Fruit fly (Drosophila melanogaster): ENCODE data around the gene kat80.
A peak's percentile ranks its signal among the peaks of the same experiment; 100 is the strongest.

kat80 gene

DNA sequence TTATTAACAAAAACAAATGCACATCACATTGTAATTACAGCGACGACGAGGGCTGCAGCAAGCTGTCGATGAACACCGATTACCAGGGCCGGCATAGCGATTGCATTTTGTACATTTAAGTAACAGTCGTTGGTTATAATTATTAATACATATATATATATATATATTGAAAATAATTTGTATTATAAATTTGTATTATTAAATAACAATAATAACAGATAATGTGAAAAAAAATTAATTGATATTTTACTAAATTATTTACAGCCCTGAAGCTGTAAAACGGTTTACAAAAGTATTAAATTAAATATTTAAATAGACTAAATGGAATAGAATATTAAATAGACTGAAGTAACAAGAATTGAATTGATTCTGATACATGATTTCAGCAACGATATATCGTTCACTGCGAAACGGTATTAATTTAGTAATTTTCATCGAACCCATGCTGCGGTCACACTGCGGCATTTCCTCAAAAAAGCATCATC lies at the start of gene kat80, which contains the start of gene Prosalpha4:
Gene kat80 (minus strand): TSS at position 327 of the 485 bp plus-strand sequence.
Gene Prosalpha4 (plus strand): TSS at position 417 of the 485 bp plus-strand sequence.
- TF ChIP-seq CG11617 (GFP tag; optimal IDR thresholded peaks at IDR 0.05): peak; percentile 68
- no peak for TF ChIP-seq bab1 (GFP tag; optimal IDR thresholded peaks at IDR 0.05)
- TF ChIP-seq pad (GFP tag; optimal IDR thresholded peaks at IDR 0.05): peak; percentile 22
- peak; percentile 26 for TF ChIP-seq CG1620 (GFP tag; optimal IDR thresholded peaks at IDR 0.05)
- no peak for TF ChIP-seq Hr96 (GFP tag; optimal IDR thresholded peaks at IDR 0.05)
- TF ChIP-seq CG14711 (tag; optimal IDR thresholded peaks at IDR 0.05): peak; percentile 72
- TF ChIP-seq Clk (GFP tag; optimal IDR thresholded peaks at IDR 0.05): no peak
- no peak for TF ChIP-seq CG33017 (tag; optimal IDR thresholded peaks at IDR 0.05)
- peak; percentile 49 for TF ChIP-seq toe (GFP tag; optimal IDR thresholded peaks at IDR 0.05)
- no peak for TF ChIP-seq Crg-1 (GFP tag; optimal IDR thresholded peaks at IDR 0.05)
- TF ChIP-seq tj (GFP tag; optimal IDR thresholded peaks at IDR 0.05): peak; percentile 41
- no peak for TF ChIP-seq CG5204 (GFP tag; optimal IDR thresholded peaks at IDR 0.05)
- TF ChIP-seq Mnt (GFP tag; optimal IDR thresholded peaks at IDR 0.05): peak; percentile 32
- TF ChIP-seq cic (GFP tag; optimal IDR thresholded peaks at IDR 0.05): no peak
- TF ChIP-seq CG7045 (GFP tag; optimal IDR thresholded peaks at IDR 0.05): no peak
- TF ChIP-seq ovo (GFP tag; optimal IDR thresholded peaks at IDR 0.05): peak; percentile 20
- TF ChIP-seq CG12768 (GFP tag; optimal IDR thresholded peaks at IDR 0.05): no peak
- no peak for TF ChIP-seq cnc (optimal IDR thresholded peaks at IDR 0.05)
- peak; percentile 68 for TF ChIP-seq CG7101 (tag; optimal IDR thresholded peaks at IDR 0.05)
- no peak for TF ChIP-seq kay (GFP tag; ENCODE audit: borderline replicate concordance)

DNA sequence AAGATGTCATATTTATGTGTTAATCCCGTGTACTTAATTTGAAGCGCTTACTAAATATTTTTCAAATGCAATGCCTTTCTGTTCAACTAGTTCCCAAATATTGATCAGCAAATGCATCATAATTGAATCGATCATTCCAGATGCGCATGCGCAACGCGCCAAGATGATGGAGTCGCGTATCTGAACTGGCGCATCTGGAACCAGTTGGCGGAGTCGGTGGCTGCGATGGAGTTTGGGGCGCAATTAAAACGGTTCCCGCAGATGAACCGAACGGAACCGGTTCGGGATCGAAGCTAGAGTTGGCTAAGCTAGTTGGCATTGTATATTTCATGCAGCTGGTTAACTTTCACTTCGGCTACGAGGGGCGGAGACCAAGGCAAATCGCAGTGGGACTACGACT lies 49.5 kb upstream of the kat80 start, which contains the start of gene CalpC:
Gene CalpC (plus strand): TSS at position 292 of the 400 bp plus-strand sequence.
- TF ChIP-seq bab1 (GFP tag; optimal IDR thresholded peaks at IDR 0.05) (no peak), cnc (optimal IDR thresholded peaks at IDR 0.05) (no peak), CG7101 (tag; optimal IDR thresholded peaks at IDR 0.05) (no peak), cic (GFP tag; optimal IDR thresholded peaks at IDR 0.05) (no peak), Crg-1 (GFP tag; optimal IDR thresholded peaks at IDR 0.05) (no peak), kay (GFP tag; ENCODE audit: borderline replicate concordance) (no peak), CG5204 (GFP tag; optimal IDR thresholded peaks at IDR 0.05) (no peak), Clk (GFP tag; optimal IDR thresholded peaks at IDR 0.05) (no peak), CG11617 (GFP tag; optimal IDR thresholded peaks at IDR 0.05) (no peak)

DNA sequence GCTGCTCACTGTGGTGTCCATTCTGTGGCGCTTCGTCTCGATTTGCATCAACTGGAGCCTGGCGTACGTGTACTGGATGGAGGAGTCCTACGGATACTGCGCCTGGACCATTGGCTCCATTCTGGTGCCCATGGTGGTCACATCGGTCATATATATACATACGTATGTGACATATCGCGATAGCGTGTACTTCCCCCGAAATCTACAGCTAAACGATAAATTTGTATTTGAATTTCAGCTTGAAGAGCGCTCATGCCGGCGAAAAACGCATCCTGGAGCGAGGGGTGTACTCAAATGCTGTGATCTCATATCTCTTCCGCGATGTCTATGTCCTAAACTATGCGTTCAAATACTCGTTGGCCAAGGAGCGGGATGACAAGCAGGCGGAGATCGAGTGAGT lies 47.6 kb upstream of the kat80 start:
- TF ChIP-seq CG12768 (GFP tag; optimal IDR thresholded peaks at IDR 0.05): no peak
- TF ChIP-seq Mnt (GFP tag; optimal IDR thresholded peaks at IDR 0.05): no peak
- no peak for TF ChIP-seq CG33017 (tag; optimal IDR thresholded peaks at IDR 0.05)
- no peak for TF ChIP-seq pad (GFP tag; optimal IDR thresholded peaks at IDR 0.05)
- TF ChIP-seq kay (GFP tag; ENCODE audit: borderline replicate concordance): no peak
- TF ChIP-seq CG7101 (tag; optimal IDR thresholded peaks at IDR 0.05): no peak
- TF ChIP-seq ovo (GFP tag; optimal IDR thresholded peaks at IDR 0.05): no peak
- TF ChIP-seq cic (GFP tag; optimal IDR thresholded peaks at IDR 0.05): no peak
- no peak for TF ChIP-seq CG11617 (GFP tag; optimal IDR thresholded peaks at IDR 0.05)
- TF ChIP-seq bab1 (GFP tag; optimal IDR thresholded peaks at IDR 0.05): no peak
- no peak for TF ChIP-seq CG14711 (tag; optimal IDR thresholded peaks at IDR 0.05)

DNA sequence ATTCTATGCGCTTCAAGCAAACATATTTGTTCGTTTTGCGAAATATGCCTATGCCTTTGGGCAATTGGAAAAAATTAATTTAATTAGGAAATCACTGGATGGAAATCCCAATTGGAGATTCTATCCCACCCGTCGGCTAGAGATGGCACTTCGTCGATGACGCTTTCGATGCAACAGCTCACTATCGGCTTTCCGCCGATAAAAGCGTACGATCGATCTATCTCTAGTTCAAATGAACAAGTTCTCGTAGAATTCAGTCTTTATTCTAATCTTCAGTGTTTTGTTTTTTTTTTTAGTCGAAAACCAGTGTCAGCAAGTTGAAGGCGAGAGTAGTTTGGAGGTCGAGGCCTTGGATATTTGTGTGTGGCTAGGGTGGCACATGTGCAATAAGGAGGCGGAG lies 47.1 kb upstream of the kat80 start, which contains the start of the genes CG9917 and CG32579:
Gene CG9917 (minus strand): TSS at position 169 of the 400 bp plus-strand sequence.
Gene CG32579 (plus strand): TSS at position 224 of the 400 bp plus-strand sequence.
- TF ChIP-seq bab1 (GFP tag; optimal IDR thresholded peaks at IDR 0.05): peak; percentile 50
- TF ChIP-seq Mnt (GFP tag; optimal IDR thresholded peaks at IDR 0.05): peak; percentile 54
- no peak for TF ChIP-seq CG7045 (GFP tag; optimal IDR thresholded peaks at IDR 0.05)
- no peak for TF ChIP-seq cic (GFP tag; optimal IDR thresholded peaks at IDR 0.05)
- no peak for TF ChIP-seq kay (GFP tag; ENCODE audit: borderline replicate concordance)
- TF ChIP-seq CG1620 (GFP tag; optimal IDR thresholded peaks at IDR 0.05): no peak
- TF ChIP-seq Clk (GFP tag; optimal IDR thresholded peaks at IDR 0.05): no peak
- TF ChIP-seq CG5204 (GFP tag; optimal IDR thresholded peaks at IDR 0.05): no peak
- no peak for TF ChIP-seq Hr96 (GFP tag; optimal IDR thresholded peaks at IDR 0.05)
- peak; percentile 19 for TF ChIP-seq CG7101 (tag; optimal IDR thresholded peaks at IDR 0.05)
- TF ChIP-seq pad (GFP tag; optimal IDR thresholded peaks at IDR 0.05): no peak
- TF ChIP-seq Crg-1 (GFP tag; optimal IDR thresholded peaks at IDR 0.05): no peak
- no peak for TF ChIP-seq CG33017 (tag; optimal IDR thresholded peaks at IDR 0.05)
- TF ChIP-seq CG12768 (GFP tag; optimal IDR thresholded peaks at IDR 0.05): no peak
- peak; percentile 19 for TF ChIP-seq tj (GFP tag; optimal IDR thresholded peaks at IDR 0.05)
- peak; percentile 17 for TF ChIP-seq CG14711 (tag; optimal IDR thresholded peaks at IDR 0.05)

DNA sequence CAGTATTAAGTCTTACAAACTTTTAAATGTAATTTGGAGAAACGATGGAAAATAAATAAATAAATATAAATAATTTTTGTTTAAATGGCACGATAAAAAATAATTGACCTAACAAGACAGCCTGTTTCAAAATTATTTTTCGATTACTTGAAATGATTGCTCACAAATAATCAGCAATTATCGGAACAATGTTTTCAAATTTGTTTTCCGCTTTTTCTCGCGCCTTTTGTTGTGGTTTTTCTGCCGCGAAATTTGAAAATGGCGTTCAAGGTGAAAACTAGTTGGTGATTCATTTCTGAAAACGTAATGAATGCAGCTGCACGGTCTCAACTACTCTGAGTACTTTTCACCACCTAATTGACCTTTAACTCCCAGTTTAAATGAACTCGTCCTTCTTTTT lies 45.1 kb upstream of the kat80 start:
- TF ChIP-seq CG33017 (tag; optimal IDR thresholded peaks at IDR 0.05) (no peak), bab1 (GFP tag; optimal IDR thresholded peaks at IDR 0.05) (peak; percentile 39), CG12768 (GFP tag; optimal IDR thresholded peaks at IDR 0.05) (no peak), CG14711 (tag; optimal IDR thresholded peaks at IDR 0.05) (peak; percentile 1)

DNA sequence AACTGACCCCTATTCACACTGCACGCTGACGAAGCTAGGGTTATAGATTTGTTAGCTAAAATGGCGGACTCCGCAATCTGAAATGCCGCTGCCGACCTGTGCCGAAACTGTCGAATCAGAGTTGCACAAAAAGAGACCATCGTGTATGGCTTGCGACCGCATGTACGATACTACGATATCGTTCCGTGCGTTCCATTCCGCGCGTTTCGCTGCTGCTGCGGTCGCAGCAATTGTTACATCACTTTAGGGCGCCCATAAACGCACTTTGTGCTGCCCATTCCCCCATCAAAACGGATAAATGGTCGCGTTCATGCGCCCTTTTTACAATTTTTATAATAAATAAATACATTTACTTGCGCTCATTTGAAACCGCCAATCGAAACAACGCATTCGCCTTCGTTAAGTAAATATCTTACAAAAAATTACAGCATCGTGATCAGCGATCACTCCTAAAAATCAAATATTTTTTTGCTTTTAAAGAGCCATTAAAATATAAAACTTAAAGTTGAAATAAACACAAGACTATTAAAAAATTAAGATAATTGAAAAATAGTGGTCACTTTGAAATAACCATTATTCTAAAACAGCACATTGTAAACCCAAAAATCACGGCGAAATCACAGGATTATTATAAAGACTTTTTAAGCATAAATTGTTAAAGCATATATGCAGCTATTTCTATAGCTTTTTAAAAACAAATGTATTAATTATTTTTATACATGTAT lies 44.4 kb upstream of the kat80 start, which contains the start of gene Cyp1:
Gene Cyp1 (minus strand): TSS at position 174 of the 725 bp plus-strand sequence.
- peak; percentile 75 for TF ChIP-seq tj (GFP tag; optimal IDR thresholded peaks at IDR 0.05)
- peak; percentile 58 for TF ChIP-seq CG12768 (GFP tag; optimal IDR thresholded peaks at IDR 0.05)
- TF ChIP-seq Hr96 (GFP tag; optimal IDR thresholded peaks at IDR 0.05): no peak
- peak; percentile 86 for TF ChIP-seq Mnt (GFP tag; optimal IDR thresholded peaks at IDR 0.05)
- TF ChIP-seq cnc (optimal IDR thresholded peaks at IDR 0.05): no peak
- TF ChIP-seq ovo (GFP tag; optimal IDR thresholded peaks at IDR 0.05): peak; percentile 31
- TF ChIP-seq CG33017 (tag; optimal IDR thresholded peaks at IDR 0.05): peak; percentile 13
- peak; percentile 66 for TF ChIP-seq CG7101 (tag; optimal IDR thresholded peaks at IDR 0.05)
- TF ChIP-seq CG7045 (GFP tag; optimal IDR thresholded peaks at IDR 0.05): no peak
- peak; percentile 58 for TF ChIP-seq CG14711 (tag; optimal IDR thresholded peaks at IDR 0.05)
- TF ChIP-seq pad (GFP tag; optimal IDR thresholded peaks at IDR 0.05): peak; percentile 13
- peak; percentile 72 for TF ChIP-seq Crg-1 (GFP tag; optimal IDR thresholded peaks at IDR 0.05)
- peak; percentile 21 for TF ChIP-seq CG11617 (GFP tag; optimal IDR thresholded peaks at IDR 0.05)
- TF ChIP-seq cic (GFP tag; optimal IDR thresholded peaks at IDR 0.05): peak; percentile 17
- TF ChIP-seq toe (GFP tag; optimal IDR thresholded peaks at IDR 0.05): no peak
- no peak for TF ChIP-seq Clk (GFP tag; optimal IDR thresholded peaks at IDR 0.05)
- TF ChIP-seq CG1620 (GFP tag; optimal IDR thresholded peaks at IDR 0.05): peak; percentile 40
- TF ChIP-seq kay (GFP tag; ENCODE audit: borderline replicate concordance): no peak
- TF ChIP-seq bab1 (GFP tag; optimal IDR thresholded peaks at IDR 0.05): peak; percentile 50
- no peak for TF ChIP-seq CG5204 (GFP tag; optimal IDR thresholded peaks at IDR 0.05)
